Worm (Caenorhabditis elegans) whole organism, late embryonic: ENCODE measurements around the gene F36H5.10.

Experiments used
- C08G9.2 ChIP-seq: sonication (generic microtip); optimal IDR thresholded peaks from 2 replicates; lab custom pipeline; 2016; ENCODE audit warnings: mild to moderate bottlenecking, missing genetic modification characterization, moderate library complexity, missing compliant biosample characterization
- F13H6.1 ChIP-seq: sonication (generic microtip); optimal IDR thresholded peaks from 2 replicates; lab custom pipeline; 2016; ENCODE audit warnings: missing genetic modification characterization, missing compliant biosample characterization
- K09A11.1 ChIP-seq: sonication (generic microtip); optimal IDR thresholded peaks from 2 replicates; lab custom pipeline; 2017; ENCODE audit warnings: antibody characterized with exemption, mild to moderate bottlenecking, missing genetic modification characterization, missing compliant biosample characterization; ENCODE audit not compliant: insufficient read depth
- Y22D7AL.16 ChIP-seq: sonication (generic microtip); optimal IDR thresholded peaks from 2 replicates; lab custom pipeline; 2016; ENCODE audit warnings: missing genetic modification characterization, missing compliant biosample characterization
- ahr-1 ChIP-seq: sonication (generic microtip); optimal IDR thresholded peaks from 2 replicates; lab custom pipeline; 2016; ENCODE audit warnings: missing genetic modification characterization, missing compliant biosample characterization
- ama-1 ChIP-seq: fragments of 150-350 bp; optimal IDR thresholded peaks from 2 replicates; lab custom pipeline; 2014
- ceh-18 ChIP-seq: sonication (generic microtip); optimal IDR thresholded peaks from 2 replicates; lab custom pipeline; 2016; ENCODE audit warnings: missing genetic modification characterization, missing compliant biosample characterization
- ceh-19 ChIP-seq: fragments of 200-800 bp; sonication (Bioruptor generic); optimal IDR thresholded peaks from 2 replicates; lab custom pipeline; 2018; ENCODE audit warnings: mild to moderate bottlenecking, missing genetic modification characterization, missing compliant biosample characterization
- ceh-2 ChIP-seq: sonication (generic microtip); optimal IDR thresholded peaks from 2 replicates; lab custom pipeline; 2016; ENCODE audit warnings: missing genotype, missing genetic modification characterization, missing compliant biosample characterization
- ceh-22 ChIP-seq: sonication (generic microtip); optimal IDR thresholded peaks from 2 replicates; lab custom pipeline; 2017; ENCODE audit warnings: missing biosample characterization, missing genetic modification characterization
- ceh-30 ChIP-seq: fragments of 150-350 bp; optimal IDR thresholded peaks from 2 replicates; lab custom pipeline; 2014; ENCODE audit warnings: missing biosample characterization, missing genetic modification characterization
- ceh-34 ChIP-seq: sonication (generic microtip); optimal IDR thresholded peaks from 2 replicates; lab custom pipeline; 2016; ENCODE audit warnings: mild to moderate bottlenecking, missing genetic modification characterization, missing compliant biosample characterization
- ceh-45 ChIP-seq: fragments of 200-800 bp; sonication (Bioruptor generic); IDR thresholded peaks from 2 replicates; pipeline ENCODE4 v1.3.6; 2022; ENCODE audit warnings: missing genetic modification reagents, missing genetic modification characterization, missing compliant biosample characterization
- ceh-48 ChIP-seq: sonication (generic microtip); optimal IDR thresholded peaks from 2 replicates; lab custom pipeline; 2016; ENCODE audit warnings: missing genetic modification characterization, inconsistent platforms, missing compliant biosample characterization
- ceh-6 ChIP-seq: fragments of 200-800 bp; sonication (Bioruptor generic); optimal IDR thresholded peaks from 2 replicates; lab custom pipeline; 2018; ENCODE audit warnings: mild to moderate bottlenecking, missing genetic modification characterization, missing compliant biosample characterization
- ceh-9 ChIP-seq: sonication (generic microtip); optimal IDR thresholded peaks from 2 replicates; lab custom pipeline; 2016; ENCODE audit warnings: mild to moderate bottlenecking, missing genetic modification characterization, inconsistent platforms, missing compliant biosample characterization
- che-1 ChIP-seq: sonication (generic microtip); optimal IDR thresholded peaks from 2 replicates; lab custom pipeline; 2016; ENCODE audit warnings: mild to moderate bottlenecking, missing genetic modification characterization, missing compliant biosample characterization
- ets-4 ChIP-seq: sonication (generic microtip); optimal IDR thresholded peaks from 2 replicates; lab custom pipeline; 2016; ENCODE audit warnings: missing genetic modification characterization, missing compliant biosample characterization
- fax-1 ChIP-seq: sonication (generic microtip); optimal IDR thresholded peaks from 2 replicates; lab custom pipeline; 2016; ENCODE audit warnings: missing genotype, missing genetic modification characterization, missing compliant biosample characterization
- fkh-6 ChIP-seq: sonication (generic microtip); optimal IDR thresholded peaks from 2 replicates; lab custom pipeline; 2016; ENCODE audit warnings: missing genetic modification characterization, missing compliant biosample characterization
- gmeb-2 ChIP-seq: sonication (generic microtip); optimal IDR thresholded peaks from 2 replicates; lab custom pipeline; 2016; ENCODE audit warnings: missing genetic modification characterization, inconsistent platforms, missing compliant biosample characterization
- hlh-30 ChIP-seq: sonication (generic microtip); optimal IDR thresholded peaks from 2 replicates; lab custom pipeline; 2017; ENCODE audit warnings: antibody characterized with exemption, missing genetic modification characterization, missing compliant biosample characterization; ENCODE audit not compliant: insufficient read depth
- hlh-8 ChIP-seq: sonication (generic microtip); optimal IDR thresholded peaks from 2 replicates; lab custom pipeline; 2016; ENCODE audit warnings: missing genotype, missing genetic modification characterization, missing compliant biosample characterization
- lim-6 ChIP-seq: sonication (generic microtip); optimal IDR thresholded peaks from 2 replicates; lab custom pipeline; 2016; ENCODE audit warnings: missing genetic modification characterization, missing compliant biosample characterization
- lin-11 ChIP-seq: fragments of 200-800 bp; sonication (Bioruptor generic); optimal IDR thresholded peaks from 2 replicates; lab custom pipeline; 2018; ENCODE audit warnings: mild to moderate bottlenecking, missing genetic modification characterization, missing compliant biosample characterization
- madf-2 ChIP-seq: sonication (generic microtip); optimal IDR thresholded peaks from 2 replicates; lab custom pipeline; 2017; ENCODE audit warnings: missing genetic modification characterization, missing compliant biosample characterization
- mec-3 ChIP-seq: sonication (generic microtip); optimal IDR thresholded peaks from 2 replicates; lab custom pipeline; 2016; ENCODE audit warnings: borderline replicate concordance, missing genetic modification characterization, missing compliant biosample characterization
- nfya-1 ChIP-seq: sonication (generic microtip); optimal IDR thresholded peaks from 2 replicates; lab custom pipeline; 2017; ENCODE audit warnings: missing genetic modification characterization, mild to moderate bottlenecking, missing compliant biosample characterization, antibody characterized with exemption, moderate library complexity
- nhr-11 ChIP-seq: fragments of 150-350 bp; optimal IDR thresholded peaks from 2 replicates; lab custom pipeline; 2014; ENCODE audit warnings: missing biosample characterization, missing genetic modification characterization
- pat-9 ChIP-seq: fragments of 200-800 bp; sonication (Bioruptor generic); optimal IDR thresholded peaks from 2 replicates; lab custom pipeline; 2018; ENCODE audit warnings: mild to moderate bottlenecking, missing genetic modification characterization, moderate library complexity, missing compliant biosample characterization
- pax-1 ChIP-seq: fragments of 150-350 bp; optimal IDR thresholded peaks from 2 replicates; lab custom pipeline; 2014; ENCODE audit warnings: missing biosample characterization, missing genetic modification characterization
- pha-2 ChIP-seq: sonication (generic microtip); optimal IDR thresholded peaks from 2 replicates; lab custom pipeline; 2017; ENCODE audit warnings: mild to moderate bottlenecking, missing genetic modification characterization, missing compliant biosample characterization
- pros-1 ChIP-seq: fragments of 150-350 bp; optimal IDR thresholded peaks from 2 replicates; lab custom pipeline; 2014; ENCODE audit warnings: missing biosample characterization, missing genetic modification reagents, missing genetic modification characterization
- ref-2 ChIP-seq: sonication (generic microtip); optimal IDR thresholded peaks from 2 replicates; lab custom pipeline; 2016; ENCODE audit warnings: missing genetic modification characterization, missing compliant biosample characterization
- rnt-1 ChIP-seq: sonication (generic microtip); optimal IDR thresholded peaks from 2 replicates; lab custom pipeline; 2016; ENCODE audit warnings: missing genetic modification characterization, missing compliant biosample characterization
- sox-2 ChIP-seq: fragments of 200-800 bp; sonication (Bioruptor generic); IDR thresholded peaks from 2 replicates; pipeline ENCODE4 v1.3.6; 2022; ENCODE audit warnings: missing genetic modification reagents, missing genetic modification characterization, missing compliant biosample characterization
- sox-4 ChIP-seq: sonication (generic microtip); optimal IDR thresholded peaks from 2 replicates; lab custom pipeline; 2017; ENCODE audit warnings: mild to moderate bottlenecking, missing genetic modification characterization, inconsistent platforms, missing compliant biosample characterization
- tbx-2 ChIP-seq: sonication (generic microtip); optimal IDR thresholded peaks from 2 replicates; lab custom pipeline; 2016; ENCODE audit warnings: missing genetic modification characterization, missing compliant biosample characterization
- tbx-7 ChIP-seq: sonication (generic microtip); optimal IDR thresholded peaks from 2 replicates; lab custom pipeline; 2016; ENCODE audit warnings: missing genotype, missing genetic modification characterization, missing compliant biosample characterization
- ttx-3 ChIP-seq: sonication (generic microtip); optimal IDR thresholded peaks from 2 replicates; lab custom pipeline; 2016; ENCODE audit warnings: missing genetic modification reagents, missing genetic modification characterization, missing compliant biosample characterization
- unc-3 ChIP-seq, 2 experiments: fragments of 200-800 bp in 1 of 2; sonication (Bioruptor generic) in 1 of 2; sonication (generic microtip) in 1 of 2; conservative IDR thresholded peaks in 1 of 2; optimal IDR thresholded peaks in 1 of 2; 2 replicates each; pipeline versions ENCODE4 v1.3.6 to Lab custom; 2016 to 2022; ENCODE audit warnings: missing compliant biosample characterization in 2 of 2, missing genetic modification characterization in 2 of 2, missing genetic modification reagents in 1 of 2
- unc-55 ChIP-seq: sonication (generic microtip); optimal IDR thresholded peaks from 2 replicates; lab custom pipeline; 2017; ENCODE audit warnings: missing biosample characterization, missing genetic modification reagents, missing genetic modification characterization
- unc-86 ChIP-seq: sonication (generic microtip); optimal IDR thresholded peaks from 2 replicates; lab custom pipeline; 2016; ENCODE audit warnings: missing genetic modification characterization, missing compliant biosample characterization
- zip-5 ChIP-seq: sonication (generic microtip); optimal IDR thresholded peaks from 2 replicates; lab custom pipeline; 2016; ENCODE audit warnings: missing genetic modification characterization, missing compliant biosample characterization
- ztf-16 ChIP-seq: sonication (generic microtip); optimal IDR thresholded peaks from 2 replicates; lab custom pipeline; 2017; ENCODE audit warnings: missing genetic modification characterization, missing compliant biosample characterization

The F36H5.10 gene

ce11 chrII:1719153-1719552, 38.0 kb upstream of the F36H5.10 start, which contains the start of gene fbxb-48:
Gene fbxb-48, minus strand, starts transcription at chrII:1719253.
- no peak for TF ChIP-seq tbx-7

- TF ChIP-seq sox-4 (tag; lab: Kevin White, UChicago) = no peak
- no peak for TF ChIP-seq ets-4
- no peak for TF ChIP-seq pros-1 (tag; lab: Kevin White, UChicago)
- TF ChIP-seq ceh-22 (tag; lab: Kevin White, UChicago) = no peak
- no peak for TF ChIP-seq unc-3 (GFP tag; conservative IDR thresholded peaks at IDR 0.05; lab: Robert Waterston, UW)
- no peak for TF ChIP-seq unc-3 (tag; optimal IDR thresholded peaks at IDR 0.05; lab: Kevin White, UChicago)
- no peak for TF ChIP-seq rnt-1 (tag; lab: Kevin White, UChicago)
- TF ChIP-seq unc-86 (tag; lab: Kevin White, UChicago) = no peak
- no peak for TF ChIP-seq ceh-2 (tag; lab: Kevin White, UChicago)
- TF ChIP-seq fkh-6 (tag; lab: Kevin White, UChicago) = no peak
- no peak for TF ChIP-seq fax-1 (tag; lab: Kevin White, UChicago)
- TF ChIP-seq lim-6 (tag; lab: Kevin White, UChicago) = no peak
- TF ChIP-seq ceh-19 (GFP tag; lab: Kevin White, UChicago) = no peak
- no peak for TF ChIP-seq hlh-8
- no peak for TF ChIP-seq ttx-3 (tag; lab: Kevin White, UChicago)
- TF ChIP-seq madf-2 (tag; lab: Kevin White, UChicago) = no peak
- TF ChIP-seq che-1 (tag; lab: Kevin White, UChicago) = no peak
- no peak for TF ChIP-seq ceh-18 (tag; lab: Kevin White, UChicago)
Measured at ce11 chrII:1722394-1722793, 34.7 kb upstream of the F36H5.10 start, which contains the start of the genes fbxb-5 and btb-8. Gene fbxb-5, minus strand, starts transcription at chrII:1722494. Gene btb-8, plus strand, starts transcription at chrII:1722770.

- TF ChIP-seq ceh-9 (tag; lab: Kevin White, UChicago) = no peak
- TF ChIP-seq C08G9.2 (tag; lab: Kevin White, UChicago) = no peak
- TF ChIP-seq ceh-34 (tag; lab: Kevin White, UChicago) = no peak
- no peak for TF ChIP-seq ceh-30 (tag; lab: Kevin White, UChicago)
- no peak for TF ChIP-seq nfya-1 (tag; lab: Kevin White, UChicago)
- no peak for TF ChIP-seq unc-55 (GFP tag; lab: Kevin White, UChicago)
- no peak for TF ChIP-seq mec-3 (tag; lab: Kevin White, UChicago)
- no peak for TF ChIP-seq zip-5 (tag; lab: Kevin White, UChicago)
- TF ChIP-seq ceh-22 (tag; lab: Kevin White, UChicago) = no peak
- no peak for TF ChIP-seq madf-2 (tag; lab: Kevin White, UChicago)
- no peak for TF ChIP-seq K09A11.1 (tag; lab: Kevin White, UChicago)
- no peak for TF ChIP-seq F13H6.1 (tag; lab: Kevin White, UChicago)
- no peak for TF ChIP-seq ceh-48 (tag; lab: Kevin White, UChicago)
- TF ChIP-seq ahr-1 (tag; lab: Kevin White, UChicago) = no peak
- TF ChIP-seq sox-4 (tag; lab: Kevin White, UChicago) = no peak
- TF ChIP-seq ama-1 (lab: Kevin White, UChicago) = no peak
Measured at ce11 chrII:1724314-1724713, 32.8 kb upstream of the F36H5.10 start, which contains the start of gene fbxb-11. Gene fbxb-11, plus strand, starts transcription at chrII:1724614.

- no peak for TF ChIP-seq ceh-45 (GFP tag; lab: Robert Waterston, UW)
- TF ChIP-seq Y22D7AL.16 (tag; lab: Kevin White, UChicago) = no peak
- no peak for TF ChIP-seq nhr-11 (tag; lab: Kevin White, UChicago)
- no peak for TF ChIP-seq gmeb-2 (tag; lab: Kevin White, UChicago)
- TF ChIP-seq ref-2 (tag; lab: Kevin White, UChicago) = no peak
- TF ChIP-seq pros-1 (tag; lab: Kevin White, UChicago) = no peak
- TF ChIP-seq pat-9 (tag; lab: Kevin White, UChicago) = no peak
- TF ChIP-seq ztf-16 (tag; lab: Kevin White, UChicago) = no peak
- TF ChIP-seq tbx-7 = no peak
- TF ChIP-seq ceh-48 (tag; lab: Kevin White, UChicago) = no peak
- no peak for TF ChIP-seq pax-1 (tag; lab: Kevin White, UChicago)
- no peak for TF ChIP-seq hlh-30 (tag; lab: Kevin White, UChicago)
- no peak for TF ChIP-seq ceh-6 (GFP tag; lab: Kevin White, UChicago)
- TF ChIP-seq pha-2 (tag; lab: Kevin White, UChicago) = no peak
- TF ChIP-seq rnt-1 (tag; lab: Kevin White, UChicago) = no peak
- TF ChIP-seq sox-2 (GFP tag; lab: Robert Waterston, UW) = no peak
- no peak for TF ChIP-seq tbx-2 (tag; lab: Kevin White, UChicago)
- no peak for TF ChIP-seq unc-55 (GFP tag; lab: Kevin White, UChicago)
- TF ChIP-seq ttx-3 (tag; lab: Kevin White, UChicago) = no peak
- no peak for TF ChIP-seq lin-11 (tag; lab: Kevin White, UChicago)
Measured at ce11 chrII:1725735-1726134, 31.4 kb upstream of the F36H5.10 start, which contains the start of gene F45C12.17. Gene F45C12.17, plus strand, starts transcription at chrII:1726111.
